ENCODE assay signal across 3 worm cellular contexts in the genomic region with DNA sequence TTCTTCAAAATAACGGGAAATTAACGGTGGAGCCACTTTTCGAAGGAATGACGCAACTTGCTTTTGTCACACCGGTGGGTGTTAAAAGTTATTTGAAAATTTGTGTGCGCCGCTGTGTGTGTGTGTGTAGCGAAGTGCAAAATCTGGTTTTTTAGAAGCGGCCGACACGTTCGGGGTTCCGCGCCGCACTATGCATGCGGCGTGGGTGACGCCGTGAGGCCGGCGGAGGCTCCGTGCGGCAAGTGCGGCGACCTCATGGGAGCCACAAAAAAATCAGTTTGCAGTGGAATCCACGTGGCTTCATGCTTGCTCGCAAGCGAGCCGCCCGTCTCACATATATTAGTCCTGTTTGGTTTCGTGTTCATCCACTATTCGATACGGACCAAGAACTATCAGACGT.
TF ChIP-seq lines count a peak whose summit lies in the region.

No protein-coding gene starts in this region.

TF ChIP-seq in whole organism, L1 larva, 84 proteins besides CTCF, POLR2A, EP300 and RAD21:
- peak; percentile 55 for TF ChIP-seq snpc-4 (tag; optimal IDR thresholded peaks at IDR 0.05; lab: Kevin White, UChicago)
- no peak for TF ChIP-seq F16B12.6 (tag; optimal IDR thresholded peaks at IDR 0.05; lab: Kevin White, UChicago)

TF ChIP-seq in whole organism, L4 larva, 104 proteins besides CTCF, POLR2A, EP300 and RAD21:
- TF ChIP-seq F44E2.7 (GFP tag; IDR thresholded peaks at IDR 0.05; lab: Robert Waterston, UW): 0 out of 2 replicates have a peak, but pooled peaks have one; percentile 46
- no peak for TF ChIP-seq ceh-44 (GFP tag; IDR thresholded peaks at IDR 0.05; lab: Robert Waterston, UW)
- 0 out of 2 replicates have a peak, but pooled peaks have one; percentile 13 for TF ChIP-seq mdt-29 (GFP tag; IDR thresholded peaks at IDR 0.05; lab: Robert Waterston, UW)
- TF ChIP-seq T20F7.1 (GFP tag; optimal IDR thresholded peaks at IDR 0.05; lab: Kevin White, UChicago): no peak
- TF ChIP-seq ZK337.2 (GFP tag; IDR thresholded peaks at IDR 0.05; lab: Robert Waterston, UW): no peak
- no peak for TF ChIP-seq sdz-12 (GFP tag; optimal IDR thresholded peaks at IDR 0.05; lab: Kevin White, UChicago)
- peak; percentile 86 for TF ChIP-seq set-16 (GFP tag; IDR thresholded peaks at IDR 0.05; lab: Robert Waterston, UW)
- TF ChIP-seq hlh-11 (tag; optimal IDR thresholded peaks at IDR 0.05; lab: Kevin White, UChicago): no peak
- no peak for TF ChIP-seq tag-97 (GFP tag; IDR thresholded peaks at IDR 0.05; lab: Robert Waterston, UW)
- peak; percentile 26; the same call in 1 of the 2 replicates for TF ChIP-seq php-3 (GFP tag; IDR thresholded peaks at IDR 0.05; lab: Robert Waterston, UW)
- no peak for TF ChIP-seq pqm-1 (tag; optimal IDR thresholded peaks at IDR 0.05; lab: Kevin White, UChicago)
- no peak for TF ChIP-seq nhr-25 (tag; optimal IDR thresholded peaks at IDR 0.05; lab: Kevin White, UChicago; ENCODE audit: borderline replicate concordance, insufficient read depth)
- TF ChIP-seq Y48G9A.11 (GFP tag; IDR thresholded peaks at IDR 0.05; lab: Robert Waterston, UW): peak; percentile 37; the same call in 1 of the 2 replicates
- no peak for TF ChIP-seq hlh-30 (tag; optimal IDR thresholded peaks at IDR 0.05; lab: Kevin White, UChicago; ENCODE audit: insufficient read depth)
- no peak for TF ChIP-seq snpc-4 (tag; optimal IDR thresholded peaks at IDR 0.05; lab: Kevin White, UChicago)
- TF ChIP-seq mxl-3 (GFP tag; optimal IDR thresholded peaks at IDR 0.05; lab: Kevin White, UChicago): no peak
- no peak for TF ChIP-seq gei-8 (GFP tag; optimal IDR thresholded peaks at IDR 0.05; lab: Kevin White, UChicago)
- TF ChIP-seq nhr-28 (tag; optimal IDR thresholded peaks at IDR 0.05; lab: Kevin White, UChicago): no peak
- no peak for TF ChIP-seq lin-15B (tag; optimal IDR thresholded peaks at IDR 0.05; lab: Kevin White, UChicago)
- no peak for TF ChIP-seq nhr-10 (tag; optimal IDR thresholded peaks at IDR 0.05; lab: Kevin White, UChicago)
- no peak for TF ChIP-seq Y5F2A.4 (GFP tag; optimal IDR thresholded peaks at IDR 0.05; lab: Kevin White, UChicago)
- TF ChIP-seq dmd-8 (GFP tag; IDR thresholded peaks at IDR 0.05; lab: Robert Waterston, UW): 0 out of 2 replicates have a peak, but pooled peaks have one; percentile 9
- TF ChIP-seq ces-1 (GFP tag; optimal IDR thresholded peaks at IDR 0.05; lab: Kevin White, UChicago): no peak
- TF ChIP-seq lim-7 (GFP tag; IDR thresholded peaks at IDR 0.05; lab: Robert Waterston, UW): no peak
- TF ChIP-seq daf-8 (GFP tag; IDR thresholded peaks at IDR 0.05; lab: Robert Waterston, UW): no peak

TF ChIP-seq in whole organism, young adult, 124 proteins besides CTCF, POLR2A, EP300 and RAD21:
- no peak for TF ChIP-seq madf-8 (GFP tag; conservative IDR thresholded peaks at IDR 0.05; lab: Robert Waterston, UW)
- TF ChIP-seq ekl-4 (GFP tag; IDR thresholded peaks at IDR 0.05; lab: Robert Waterston, UW): no peak
- no peak for TF ChIP-seq mxl-1 (tag; optimal IDR thresholded peaks at IDR 0.05; lab: Kevin White, UChicago)
- TF ChIP-seq ztf-6 (GFP tag; IDR thresholded peaks at IDR 0.05; lab: Robert Waterston, UW): no peak
- no peak for TF ChIP-seq mes-4 (tag; optimal IDR thresholded peaks at IDR 0.05; lab: Kevin White, UChicago)
- TF ChIP-seq nfya-1 (tag; optimal IDR thresholded peaks at IDR 0.05; lab: Kevin White, UChicago; ENCODE audit: borderline replicate concordance, insufficient read depth): no peak
- TF ChIP-seq mcd-1 (GFP tag; IDR thresholded peaks at IDR 0.05; lab: Robert Waterston, UW): peak; percentile 40; the same call in 1 of the 2 replicates
- no peak for TF ChIP-seq attf-3 (GFP tag; conservative IDR thresholded peaks at IDR 0.05; lab: Robert Waterston, UW)
- 0 out of 2 replicates have a peak, but pooled peaks have one; percentile 22 for TF ChIP-seq B0336.3 (GFP tag; IDR thresholded peaks at IDR 0.05; lab: Robert Waterston, UW)
- no peak for TF ChIP-seq B0261.1 (tag; optimal IDR thresholded peaks at IDR 0.05; lab: Kevin White, UChicago)
- no peak for TF ChIP-seq rcor-1 (GFP tag; IDR thresholded peaks at IDR 0.05; lab: Robert Waterston, UW)
- no peak for TF ChIP-seq him-1 (tag; optimal IDR thresholded peaks at IDR 0.05; lab: Kevin White, UChicago)
- no peak for TF ChIP-seq hrde-1 (tag; optimal IDR thresholded peaks at IDR 0.05; lab: Kevin White, UChicago; ENCODE audit: borderline replicate concordance)
- TF ChIP-seq lag-1 (GFP tag; IDR thresholded peaks at IDR 0.05; lab: Robert Waterston, UW): no peak
- peak; percentile 78 for TF ChIP-seq snpc-1.1 (tag; optimal IDR thresholded peaks at IDR 0.05; lab: Kevin White, UChicago; ENCODE audit: insufficient read depth)
- peak; percentile 49; the same call in 1 of the 2 replicates for TF ChIP-seq dox-1 (GFP tag; IDR thresholded peaks at IDR 0.05; lab: Robert Waterston, UW)
- no peak for TF ChIP-seq lin-40 (tag; optimal IDR thresholded peaks at IDR 0.05; lab: Kevin White, UChicago)
- TF ChIP-seq egrh-3 (GFP tag; IDR thresholded peaks at IDR 0.05; lab: Robert Waterston, UW): peak; percentile 62; the same call in 1 of the 2 replicates
- no peak for TF ChIP-seq hsf-1 (GFP tag; IDR thresholded peaks at IDR 0.05; lab: Robert Waterston, UW)
- 0 out of 2 replicates have a peak, but pooled peaks have one; percentile 52 for TF ChIP-seq nhr-120 (GFP tag; IDR thresholded peaks at IDR 0.05; lab: Robert Waterston, UW)
- TF ChIP-seq aptf-2 (GFP tag; conservative IDR thresholded peaks at IDR 0.05; lab: Robert Waterston, UW): no peak
- TF ChIP-seq D2030.7 (GFP tag; IDR thresholded peaks at IDR 0.05; lab: Robert Waterston, UW): no peak
- peak; percentile 78 for TF ChIP-seq hmg-1.2 (GFP tag; IDR thresholded peaks at IDR 0.05; lab: Robert Waterston, UW)
- TF ChIP-seq snpc-4 (GFP tag; optimal IDR thresholded peaks at IDR 0.05; lab: Kevin White, UChicago): peak; percentile 29
- peak in 3 of 4 experiments; percentile 71 to 94 (median 91) for TF ChIP-seq snpc-4 (tag; optimal IDR thresholded peaks at IDR 0.05; lab: Kevin White, UChicago)
- TF ChIP-seq attf-6 (GFP tag; IDR thresholded peaks at IDR 0.05; lab: Robert Waterston, UW): no peak
- no peak for TF ChIP-seq bed-2 (GFP tag; IDR thresholded peaks at IDR 0.05; lab: Robert Waterston, UW)
